Fruit fly (Drosophila melanogaster) whole organism, embryonic: Measurements from ENCODE around the gene CG32036.

ENCODE experiments used
- Awh ChIP-seq: fragments of 200-800 bp; sonication (Bioruptor generic); IDR thresholded peaks from 2 replicates; pipeline ENCODE4, ENCODE4 v1.3.6; 2022; ENCODE audit warnings: missing biosample characterization, missing genetic modification characterization
- Bgb ChIP-seq: fragments of 200-800 bp; sonication (Bioruptor generic); IDR thresholded peaks from 2 replicates; pipeline ENCODE4 v1.3.6; 2022; ENCODE audit warnings: missing biosample characterization, missing genetic modification characterization; ENCODE audit not compliant: partially characterized antibody
- BtbVII ChIP-seq: fragments of 200-800 bp; sonication (Bioruptor generic); optimal IDR thresholded peaks from 3 replicates; lab custom pipeline; 2017; ENCODE audit warnings: missing biosample characterization, mild to moderate bottlenecking, missing genetic modification characterization
- CG11723 ChIP-seq: fragments of 200-800 bp; sonication (Bioruptor generic); optimal IDR thresholded peaks from 2 replicates; lab custom pipeline; 2017; ENCODE audit warnings: missing biosample characterization, mild to moderate bottlenecking, missing genetic modification characterization
- CG17385 ChIP-seq: fragments of 200-800 bp; sonication (Bioruptor generic); optimal IDR thresholded peaks from 3 replicates; lab custom pipeline; 2018; ENCODE audit warnings: missing biosample characterization, mild to moderate bottlenecking, missing genetic modification characterization
- CG17568 ChIP-seq: fragments of 200-800 bp; sonication (Bioruptor generic); optimal IDR thresholded peaks from 2 replicates; lab custom pipeline; 2018; ENCODE audit warnings: missing biosample characterization, mild to moderate bottlenecking, missing genetic modification characterization, moderate library complexity
- CG18619 ChIP-seq: fragments of 200-800 bp; sonication (Bioruptor generic); optimal IDR thresholded peaks from 3 replicates; lab custom pipeline; 2017; ENCODE audit warnings: missing biosample characterization, mild to moderate bottlenecking, missing genetic modification characterization
- CG32767 ChIP-seq: fragments of 200-800 bp; sonication (Bioruptor generic); IDR thresholded peaks from 2 replicates; pipeline ENCODE4 v1.3.6; 2022; ENCODE audit warnings: missing biosample characterization, missing genetic modification characterization
- CG3407 ChIP-seq: fragments of 200-800 bp; sonication (Bioruptor generic); optimal IDR thresholded peaks from 2 replicates; lab custom pipeline; 2018; ENCODE audit warnings: missing biosample characterization, mild to moderate bottlenecking, missing genetic modification characterization
- CG34422 ChIP-seq: fragments of 200-800 bp; sonication (Bioruptor generic); IDR thresholded peaks from 3 replicates; pipeline ENCODE4 v1.3.6; 2022; ENCODE audit warnings: missing biosample characterization, missing genetic modification characterization
- CG3838 ChIP-seq: fragments of 200-800 bp; sonication (Bioruptor generic); optimal IDR thresholded peaks from 3 replicates; lab custom pipeline; 2016; ENCODE audit warnings: missing biosample characterization, missing genetic modification characterization
- Camta ChIP-seq: fragments of 200-800 bp; sonication (Bioruptor generic); optimal IDR thresholded peaks from 2 replicates; lab custom pipeline; 2016; ENCODE audit warnings: missing biosample characterization, missing genetic modification characterization
- Dfd ChIP-seq, 2 experiments: fragments of >200 bp; optimal IDR thresholded peaks; 2 replicates each; lab custom pipeline; 2017; ENCODE audit warnings: missing biosample characterization in 2 of 2, missing genetic modification characterization in 2 of 2
- Dip3 ChIP-seq: fragments of 200-800 bp; sonication (Bioruptor generic); optimal IDR thresholded peaks from 3 replicates; lab custom pipeline; 2016; ENCODE audit warnings: missing biosample characterization, missing genetic modification characterization
- Doc3 ChIP-seq: fragments of 200-800 bp; sonication (Bioruptor generic); IDR thresholded peaks from 3 replicates; pipeline ENCODE4 v1.3.6; 2022; ENCODE audit warnings: missing biosample characterization, missing genetic modification characterization; ENCODE audit not compliant: partially characterized antibody
- Ets65A ChIP-seq: fragments of 200-800 bp; sonication (Bioruptor generic); peaks from one replicate; lab custom pipeline; 2016; ENCODE audit warnings: missing biosample characterization, missing genetic modification characterization
- Gsc ChIP-seq: fragments of 200-800 bp; sonication (Bioruptor generic); IDR thresholded peaks from 2 replicates; pipeline ENCODE4 v1.3.6; 2022; ENCODE audit warnings: missing biosample characterization, missing genetic modification characterization
- HLH4C ChIP-seq: fragments of 200-800 bp; sonication (Bioruptor generic); IDR thresholded peaks from 3 replicates; pipeline ENCODE4 v1.3.6; 2022; ENCODE audit warnings: missing biosample characterization, missing genetic modification characterization; ENCODE audit not compliant: partially characterized antibody
- HmgD ChIP-seq: fragments of 200-800 bp; sonication (Bioruptor generic); optimal IDR thresholded peaks from 3 replicates; lab custom pipeline; 2016; ENCODE audit warnings: missing biosample characterization, missing genetic modification characterization
- Myb ChIP-seq: fragments of 200-800 bp; sonication (Bioruptor generic); optimal IDR thresholded peaks from 2 replicates; lab custom pipeline; 2016; ENCODE audit warnings: missing biosample characterization, missing genetic modification characterization
- NC2α ChIP-seq: fragments of 200-800 bp; sonication (Bioruptor generic); optimal IDR thresholded peaks from 2 replicates; lab custom pipeline; 2016; ENCODE audit warnings: missing biosample characterization, missing genetic modification characterization
- NK7.1 ChIP-seq: fragments of 200-800 bp; sonication (Bioruptor generic); optimal IDR thresholded peaks from 3 replicates; lab custom pipeline; 2016; ENCODE audit warnings: missing biosample characterization, missing genetic modification characterization
- Neu2 ChIP-seq: fragments of 200-800 bp; sonication (Bioruptor generic); optimal IDR thresholded peaks from 3 replicates; lab custom pipeline; 2016; ENCODE audit warnings: missing biosample characterization, missing genetic modification characterization, borderline replicate concordance
- Nf-YA ChIP-seq: fragments of 200-800 bp; sonication (Bioruptor generic); IDR thresholded peaks from 2 replicates; pipeline ENCODE4 v1.3.6; 2022; ENCODE audit warnings: missing biosample characterization, missing genetic modification characterization
- Ravus ChIP-seq: fragments of 200-800 bp; sonication (Bioruptor generic); IDR thresholded peaks from 2 replicates; pipeline ENCODE4 v1.3.6; 2022; ENCODE audit warnings: missing biosample characterization, missing genetic modification characterization
- Sox100B ChIP-seq: fragments of 200-800 bp; sonication (Bioruptor generic); optimal IDR thresholded peaks from 3 replicates; lab custom pipeline; 2018; ENCODE audit warnings: missing biosample characterization, mild to moderate bottlenecking, missing genetic modification characterization
- TFAM ChIP-seq: fragments of 200-800 bp; sonication (Bioruptor generic); optimal IDR thresholded peaks from 2 replicates; lab custom pipeline; 2017; ENCODE audit warnings: missing biosample characterization, missing genetic modification characterization, inconsistent platforms
- ara ChIP-seq: fragments of 200-800 bp; sonication (Bioruptor generic); IDR thresholded peaks from 2 replicates; pipeline ENCODE4 v1.3.6; 2022; ENCODE audit warnings: missing biosample characterization, missing genetic modification characterization
- caup ChIP-seq: fragments of 200-800 bp; sonication (Bioruptor generic); optimal IDR thresholded peaks from 3 replicates; lab custom pipeline; 2017; ENCODE audit warnings: missing biosample characterization, mild to moderate bottlenecking, missing genetic modification characterization, moderate library complexity; ENCODE audit not compliant: severe bottlenecking
- chm ChIP-seq: fragments of 200-800 bp; sonication (Bioruptor generic); IDR thresholded peaks from 2 replicates; pipeline ENCODE4 v1.3.6; 2022; ENCODE audit warnings: missing biosample characterization, missing genetic modification characterization
- corto ChIP-seq: fragments of 200-800 bp; sonication (Bioruptor generic); optimal IDR thresholded peaks from 2 replicates; lab custom pipeline; 2016; ENCODE audit warnings: missing biosample characterization, mild to moderate bottlenecking, missing genetic modification characterization, moderate library complexity
- cwo ChIP-seq: fragments of 200-800 bp; sonication (Bioruptor generic); optimal IDR thresholded peaks from 3 replicates; lab custom pipeline; 2017; ENCODE audit warnings: missing biosample characterization, missing genetic modification characterization, mild to moderate bottlenecking, moderate library complexity, missing genetic modification reagents
- ems ChIP-seq: fragments of 200-800 bp; sonication (Bioruptor generic); optimal IDR thresholded peaks from 3 replicates; lab custom pipeline; 2016; ENCODE audit warnings: missing biosample characterization, missing genetic modification characterization
- gcm ChIP-seq: fragments of 200-800 bp; sonication (Bioruptor generic); optimal IDR thresholded peaks from 2 replicates; lab custom pipeline; 2019; ENCODE audit warnings: missing biosample characterization, mild to moderate bottlenecking, missing genetic modification characterization, moderate library complexity
- gro ChIP-seq: fragments of 200-800 bp; sonication (Bioruptor generic); optimal IDR thresholded peaks from 2 replicates; lab custom pipeline; 2016; ENCODE audit warnings: missing biosample characterization, missing genetic modification characterization
- hkb ChIP-seq, 2 experiments: fragments of 200-800 bp in 1 of 2; fragments of >200 bp in 1 of 2; sonication (Bioruptor generic) in 1 of 2; IDR thresholded peaks in 1 of 2; optimal IDR thresholded peaks in 1 of 2; 2 replicates each; pipeline versions ENCODE4 v1.3.6 to Lab custom; 2017 to 2022; ENCODE audit warnings: missing biosample characterization in 1 of 2, missing genetic modification characterization in 1 of 2
- hth ChIP-seq: fragments of >200 bp; optimal IDR thresholded peaks from 2 replicates; lab custom pipeline; 2017; ENCODE audit warnings: inconsistent platforms
- inv ChIP-seq: fragments of 200-800 bp; sonication (Bioruptor generic); IDR thresholded peaks from 2 replicates; pipeline ENCODE4 v1.3.6; 2022; ENCODE audit warnings: missing biosample characterization, missing genetic modification characterization; ENCODE audit not compliant: partially characterized antibody
- ken ChIP-seq: fragments of 200-800 bp; sonication (Bioruptor generic); IDR thresholded peaks from 3 replicates; pipeline ENCODE4 v1.3.6; 2022; ENCODE audit warnings: missing biosample characterization, missing genetic modification characterization
- kni ChIP-seq: fragments of 200-800 bp; sonication (Bioruptor generic); optimal IDR thresholded peaks from 3 replicates; lab custom pipeline; 2017; ENCODE audit warnings: mild to moderate bottlenecking, missing biosample characterization, missing genetic modification reagents, missing genetic modification characterization
- nmo ChIP-seq: fragments of 200-800 bp; sonication (Bioruptor generic); optimal IDR thresholded peaks from 2 replicates; lab custom pipeline; 2018; ENCODE audit warnings: missing biosample characterization, mild to moderate bottlenecking, missing genetic modification characterization, moderate library complexity
- oc ChIP-seq: fragments of 200-800 bp; sonication (Bioruptor generic); optimal IDR thresholded peaks from 2 replicates; lab custom pipeline; 2018; ENCODE audit warnings: missing biosample characterization, mild to moderate bottlenecking, missing genetic modification characterization, moderate library complexity
- pfk ChIP-seq: fragments of 200-800 bp; sonication (Bioruptor generic); optimal IDR thresholded peaks from 2 replicates; lab custom pipeline; 2018; ENCODE audit warnings: missing biosample characterization, mild to moderate bottlenecking, missing genetic modification characterization, moderate library complexity
- row ChIP-seq: fragments of 200-800 bp; sonication (Bioruptor generic); IDR thresholded peaks from 3 replicates; pipeline ENCODE4 v1.3.6; 2022; ENCODE audit warnings: missing biosample characterization, missing genetic modification characterization
- run ChIP-seq: fragments of 200-800 bp; sonication (Bioruptor generic); optimal IDR thresholded peaks from 3 replicates; lab custom pipeline; 2018; ENCODE audit warnings: missing biosample characterization, mild to moderate bottlenecking, missing genetic modification characterization
- sens ChIP-seq: fragments of 200-800 bp; sonication (Bioruptor generic); peaks from one replicate; lab custom pipeline; 2016; ENCODE audit warnings: missing biosample characterization, missing genetic modification characterization
- sens-2 ChIP-seq: fragments of 200-800 bp; sonication (Bioruptor generic); IDR thresholded peaks from 2 replicates; pipeline ENCODE4 v1.3.6; 2022; ENCODE audit warnings: missing biosample characterization, missing genetic modification characterization
- sima ChIP-seq: fragments of 200-800 bp; sonication (Bioruptor generic); optimal IDR thresholded peaks from 2 replicates; lab custom pipeline; 2016; ENCODE audit warnings: missing biosample characterization, missing genetic modification characterization
- tin ChIP-seq: fragments of 200-800 bp; sonication (Bioruptor generic); optimal IDR thresholded peaks from 3 replicates; lab custom pipeline; 2016; ENCODE audit warnings: missing biosample characterization, missing genetic modification characterization
- unc-4 ChIP-seq: fragments of 200-800 bp; sonication (Bioruptor generic); IDR thresholded peaks from 2 replicates; pipeline ENCODE4 v1.3.6; 2022; ENCODE audit warnings: missing biosample characterization, missing genetic modification characterization; ENCODE audit not compliant: partially characterized antibody

Gene CG32036

dm6 chr3L:9457619-9458092, 31.4 kb downstream of the CG32036 start, which contains the start of gene CG3437 (continued):
- peak; percentile 98 for TF ChIP-seq CG17385 (GFP tag; lab: Kevin White, UChicago)
- TF ChIP-seq sens (GFP tag; lab: Kevin White, UChicago), result peak; percentile 100
- TF ChIP-seq CG11723 (GFP tag; lab: Kevin White, UChicago), result peak; percentile 97
- TF ChIP-seq Dfd (GFP tag; optimal IDR thresholded peaks at IDR 0.05; lab: Kevin White, UChicago), result no peak
- no peak for TF ChIP-seq Bgb
- peak; percentile 92 for TF ChIP-seq Myb (GFP tag; lab: Kevin White, UChicago)
- peak; percentile 98 for TF ChIP-seq tin (GFP tag; lab: Kevin White, UChicago)
- 0 out of 3 replicates have a peak, but pooled peaks have one; percentile 40 for TF ChIP-seq HLH4C (GFP tag; lab: Robert Waterston, UW)
- TF ChIP-seq row (GFP tag; lab: Robert Waterston, UW), result peak; percentile 100
- peak; percentile 100 for TF ChIP-seq CG34422 (GFP tag; lab: Robert Waterston, UW)
- TF ChIP-seq Neu2 (GFP tag; lab: Kevin White, UChicago), result peak; percentile 95
- TF ChIP-seq NK7.1 (GFP tag; lab: Kevin White, UChicago), result peak; percentile 98
- TF ChIP-seq gcm (GFP tag; lab: Kevin White, UChicago), result peak; percentile 97
- TF ChIP-seq inv (GFP tag; lab: Robert Waterston, UW), result 0 out of 2 replicates have a peak, but pooled peaks have one; percentile 21
- TF ChIP-seq ken (GFP tag; lab: Robert Waterston, UW), result peak; percentile 99
- TF ChIP-seq Doc3, result no peak
- peak; percentile 99 for TF ChIP-seq Awh (GFP tag; lab: Robert Waterston, UW)
- TF ChIP-seq CG17568, result peak; percentile 98
- peak; percentile 97 for TF ChIP-seq HmgD
- peak; percentile 99 for TF ChIP-seq sens-2 (GFP tag; lab: Robert Waterston, UW)
- TF ChIP-seq Gsc (GFP tag; lab: Robert Waterston, UW), result peak; percentile 99
- peak; percentile 98 for TF ChIP-seq oc
- peak; percentile 100 for TF ChIP-seq Ets65A (GFP tag; lab: Kevin White, UChicago)
- TF ChIP-seq nmo, result peak; percentile 99
- peak; percentile 99 for TF ChIP-seq Dip3 (GFP tag; lab: Kevin White, UChicago)
- peak; percentile 94 for TF ChIP-seq run (tag; lab: Kevin White, UChicago)
- peak; percentile 99 for TF ChIP-seq chm (GFP tag; lab: Robert Waterston, UW)
- peak; percentile 97 for TF ChIP-seq CG3407 (GFP tag; lab: Kevin White, UChicago)
- peak; percentile 96 for TF ChIP-seq CG3838 (GFP tag; lab: Kevin White, UChicago)
- peak; percentile 97 for TF ChIP-seq NC2α
- peak; percentile 98 for TF ChIP-seq gro
- TF ChIP-seq ems (GFP tag; lab: Kevin White, UChicago), result peak; percentile 99
- peak; percentile 34 for TF ChIP-seq hkb (optimal IDR thresholded peaks at IDR 0.05; lab: Kevin White, UChicago)
- peak; percentile 99 for TF ChIP-seq hkb (GFP tag; IDR thresholded peaks at IDR 0.05; lab: Robert Waterston, UW)
- TF ChIP-seq CG32767 (GFP tag; lab: Robert Waterston, UW), result peak; percentile 98
- peak; percentile 98 for TF ChIP-seq Nf-YA
- peak; percentile 97 for TF ChIP-seq Camta (GFP tag; lab: Kevin White, UChicago)
- peak; percentile 97 for TF ChIP-seq kni (GFP tag; lab: Kevin White, UChicago)
- peak; percentile 98 for TF ChIP-seq CG18619 (GFP tag; lab: Kevin White, UChicago)
- peak; percentile 97 for TF ChIP-seq cwo
- peak; percentile 96 for TF ChIP-seq Ravus (GFP tag; lab: Robert Waterston, UW)
- TF ChIP-seq pfk (GFP tag; lab: Kevin White, UChicago), result peak; percentile 79
- peak; percentile 97 for TF ChIP-seq sima (GFP tag; lab: Kevin White, UChicago)
- TF ChIP-seq corto (GFP tag; lab: Kevin White, UChicago), result peak; percentile 97
- peak; percentile 96 for TF ChIP-seq Sox100B
- TF ChIP-seq TFAM (GFP tag; lab: Kevin White, UChicago), result peak; percentile 94
- peak; percentile 99 for TF ChIP-seq caup (GFP tag; lab: Kevin White, UChicago)
- TF ChIP-seq ara, result peak; percentile 100
- no peak for TF ChIP-seq hth (lab: Kevin White, UChicago)
- peak; percentile 98 for TF ChIP-seq BtbVII (GFP tag; lab: Kevin White, UChicago)
- 0 out of 2 replicates have a peak, but pooled peaks have one; percentile 30 for TF ChIP-seq unc-4 (GFP tag; lab: Robert Waterston, UW)
